Worm (Caenorhabditis elegans) whole organism, L3 larva: ENCODE measurements around the gene B0495.9.

Source experiments
- R02D3.7 ChIP-seq: fragments of 150-350 bp; optimal IDR thresholded peaks from 2 replicates; lab custom pipeline; 2014; ENCODE audit warnings: missing biosample characterization, missing genetic modification characterization
- ceh-16 ChIP-seq: sonication (generic microtip); optimal IDR thresholded peaks from 2 replicates; lab custom pipeline; 2017; ENCODE audit warnings: missing biosample characterization, missing genetic modification characterization
- egl-27 ChIP-seq: sonication (generic microtip); optimal IDR thresholded peaks from 4 replicates; lab custom pipeline; 2017; ENCODE audit warnings: missing biosample characterization, missing genetic modification reagents, missing genetic modification characterization
- fkh-10 ChIP-seq: sonication (generic microtip); optimal IDR thresholded peaks from 2 replicates; lab custom pipeline; 2017; ENCODE audit warnings: missing biosample characterization, missing genetic modification reagents, missing genetic modification characterization
- fos-1 ChIP-seq: fragments of 150-350 bp; optimal IDR thresholded peaks from 2 replicates; lab custom pipeline; 2014; ENCODE audit warnings: missing biosample characterization, missing genetic modification characterization
- jun-1 ChIP-seq: fragments of 150-350 bp; optimal IDR thresholded peaks from 2 replicates; lab custom pipeline; 2014; ENCODE audit warnings: missing biosample characterization, missing genetic modification reagents, missing genetic modification characterization
- lin-15B ChIP-seq: fragments of 150-350 bp; optimal IDR thresholded peaks from 2 replicates; lab custom pipeline; 2014; ENCODE audit warnings: missing biosample characterization, missing genetic modification characterization
- mdl-1 ChIP-seq: fragments of 150-350 bp; optimal IDR thresholded peaks from 2 replicates; lab custom pipeline; 2014; ENCODE audit warnings: missing biosample characterization, missing genetic modification characterization
- nhr-12 ChIP-seq: fragments of 150-350 bp; optimal IDR thresholded peaks from 2 replicates; lab custom pipeline; 2014; ENCODE audit warnings: missing biosample characterization, missing genetic modification characterization
- nhr-237 ChIP-seq: fragments of 150-350 bp; optimal IDR thresholded peaks from 2 replicates; lab custom pipeline; 2014; ENCODE audit warnings: missing biosample characterization, missing genetic modification characterization
- nhr-76 ChIP-seq: fragments of 150-350 bp; sonication (generic microtip); optimal IDR thresholded peaks from 5 replicates; lab custom pipeline; 2014; ENCODE audit warnings: missing biosample characterization, missing genetic modification characterization
- unc-39 ChIP-seq: sonication (generic microtip); optimal IDR thresholded peaks from 4 replicates; lab custom pipeline; 2017; ENCODE audit warnings: missing biosample characterization, missing genetic modification characterization
- zag-1 ChIP-seq: fragments of 150-350 bp; optimal IDR thresholded peaks from 2 replicates; lab custom pipeline; 2014; ENCODE audit warnings: missing biosample characterization, missing genetic modification characterization

- TF ChIP-seq nhr-76 (no peak), R02D3.7 (no peak), zag-1 (tag; lab: Kevin White, UChicago) (no peak), ceh-16 (tag; lab: Kevin White, UChicago) (no peak), mdl-1 (no peak), lin-15B (tag; lab: Kevin White, UChicago) (peak; percentile 46), unc-39 (tag; lab: Kevin White, UChicago) (no peak), fkh-10 (GFP tag; lab: Kevin White, UChicago) (peak; percentile 9), egl-27 (tag; lab: Kevin White, UChicago) (no peak), nhr-237 (tag; lab: Kevin White, UChicago) (no peak), fos-1 (tag; lab: Kevin White, UChicago) (no peak), jun-1 (tag; lab: Kevin White, UChicago) (no peak), nhr-12 (no peak)
Measured at ce11 chrII:7669409-7669808, 39.1 kb downstream of the B0495.9 start.
